Fruit fly (Drosophila melanogaster) whole organism, embryonic: Measurements from ENCODE around the gene amrt.

Experiments
- Atf-2 ChIP-seq: fragments of 200-800 bp; sonication (Bioruptor generic); optimal IDR thresholded peaks from 2 replicates; lab custom pipeline; 2016; ENCODE audit warnings: missing biosample characterization, missing genetic modification characterization
- BtbVII ChIP-seq: fragments of 200-800 bp; sonication (Bioruptor generic); optimal IDR thresholded peaks from 3 replicates; lab custom pipeline; 2017; ENCODE audit warnings: missing biosample characterization, mild to moderate bottlenecking, missing genetic modification characterization
- CG10209 ChIP-seq: fragments of 200-800 bp; sonication (Bioruptor generic); optimal IDR thresholded peaks from 3 replicates; lab custom pipeline; 2017; ENCODE audit warnings: missing biosample characterization, mild to moderate bottlenecking, missing genetic modification characterization, missing genetic modification reagents
- CG10366 ChIP-seq: fragments of 200-800 bp; sonication (Bioruptor generic); IDR thresholded peaks from 2 replicates; pipeline ENCODE4 v1.3.6; 2022; ENCODE audit warnings: missing biosample characterization, missing genetic modification characterization
- CG11247 ChIP-seq: fragments of 200-800 bp; sonication (Bioruptor generic); IDR thresholded peaks from 2 replicates; pipeline ENCODE4 v1.3.6; 2022; ENCODE audit warnings: missing biosample characterization, missing genetic modification characterization
- CG12104 ChIP-seq: fragments of 200-800 bp; sonication (Bioruptor generic); optimal IDR thresholded peaks from 3 replicates; lab custom pipeline; 2016; ENCODE audit warnings: missing biosample characterization, missing genetic modification characterization
- CG12769 ChIP-seq: fragments of 200-800 bp; sonication (Bioruptor generic); optimal IDR thresholded peaks from 2 replicates; lab custom pipeline; 2019; ENCODE audit warnings: missing biosample characterization, mild to moderate bottlenecking, missing genetic modification characterization, moderate library complexity
- CG14860 ChIP-seq: fragments of 200-800 bp; sonication (Bioruptor generic); IDR thresholded peaks from 3 replicates; pipeline ENCODE4 v1.3.6; 2022; ENCODE audit warnings: missing biosample characterization, missing genetic modification characterization; ENCODE audit not compliant: partially characterized antibody
- CG15514 ChIP-seq: fragments of 200-800 bp; sonication (Bioruptor generic); optimal IDR thresholded peaks from 3 replicates; lab custom pipeline; 2017; ENCODE audit warnings: missing biosample characterization, missing genetic modification characterization, mild to moderate bottlenecking, moderate library complexity, missing genetic modification reagents
- CG17829 ChIP-seq: fragments of 200-800 bp; optimal IDR thresholded peaks from 2 replicates; lab custom pipeline; 2019; ENCODE audit warnings: missing biosample characterization, mild to moderate bottlenecking, missing genetic modification characterization, moderate library complexity
- CG30403 ChIP-seq: fragments of 200-800 bp; sonication (Bioruptor generic); optimal IDR thresholded peaks from 3 replicates; lab custom pipeline; 2016; ENCODE audit warnings: missing biosample characterization, missing genetic modification characterization
- CG33213 ChIP-seq: fragments of 200-800 bp; sonication (Bioruptor generic); optimal IDR thresholded peaks from 3 replicates; lab custom pipeline; 2016; ENCODE audit warnings: missing biosample characterization, missing genetic modification characterization
- CG3838 ChIP-seq: fragments of 200-800 bp; sonication (Bioruptor generic); optimal IDR thresholded peaks from 3 replicates; lab custom pipeline; 2016; ENCODE audit warnings: missing biosample characterization, missing genetic modification characterization
- CG3847 ChIP-seq: fragments of 200-800 bp; sonication (Bioruptor generic); IDR thresholded peaks from 2 replicates; pipeline ENCODE4 v1.3.6; 2022; ENCODE audit warnings: missing biosample characterization, missing genetic modification characterization
- CG4360 ChIP-seq: fragments of 200-800 bp; sonication (Bioruptor generic); IDR thresholded peaks from 2 replicates; pipeline ENCODE4 v1.3.6; 2022; ENCODE audit warnings: missing biosample characterization, missing genetic modification characterization
- CG7271 ChIP-seq: fragments of 200-800 bp; sonication (Bioruptor generic); optimal IDR thresholded peaks from 2 replicates; lab custom pipeline; 2018; ENCODE audit warnings: missing biosample characterization, mild to moderate bottlenecking, missing genetic modification characterization, moderate library complexity
- CG7928 ChIP-seq: fragments of 200-800 bp; sonication (Bioruptor generic); optimal IDR thresholded peaks from 2 replicates; lab custom pipeline; 2017; ENCODE audit warnings: missing biosample characterization, mild to moderate bottlenecking, missing genetic modification characterization
- CG8765 ChIP-seq: fragments of 200-800 bp; sonication (Bioruptor generic); IDR thresholded peaks from 2 replicates; pipeline ENCODE4 v1.3.6; 2022; ENCODE audit warnings: missing biosample characterization, missing genetic modification characterization
- CG9609 ChIP-seq: fragments of 200-800 bp; sonication (Bioruptor generic); optimal IDR thresholded peaks from 3 replicates; lab custom pipeline; 2016; ENCODE audit warnings: missing biosample characterization, missing genetic modification characterization
- CG9817 ChIP-seq: fragments of 200-800 bp; sonication (Bioruptor generic); optimal IDR thresholded peaks from 2 replicates; lab custom pipeline; 2018; ENCODE audit warnings: missing biosample characterization, mild to moderate bottlenecking, missing genetic modification characterization, moderate library complexity
- Doc3 ChIP-seq: fragments of 200-800 bp; sonication (Bioruptor generic); IDR thresholded peaks from 3 replicates; pipeline ENCODE4 v1.3.6; 2022; ENCODE audit warnings: missing biosample characterization, missing genetic modification characterization; ENCODE audit not compliant: partially characterized antibody
- ERR ChIP-seq: fragments of 200-800 bp; sonication (Bioruptor generic); optimal IDR thresholded peaks from 2 replicates; lab custom pipeline; 2016; ENCODE audit warnings: missing biosample characterization, missing genetic modification characterization
- Hmx ChIP-seq: fragments of 200-800 bp; sonication (Bioruptor generic); optimal IDR thresholded peaks from 2 replicates; lab custom pipeline; 2016; ENCODE audit warnings: missing biosample characterization, missing genetic modification characterization
- Nf-YB ChIP-seq: fragments of 200-800 bp; sonication (Bioruptor generic); optimal IDR thresholded peaks from 3 replicates; lab custom pipeline; 2019; ENCODE audit warnings: missing biosample characterization, mild to moderate bottlenecking, missing genetic modification characterization, moderate library complexity
- Scr ChIP-seq: fragments of 200-800 bp; sonication (Bioruptor generic); IDR thresholded peaks from 2 replicates; pipeline ENCODE4 v1.3.6; 2022; ENCODE audit warnings: missing biosample characterization, missing genetic modification characterization; ENCODE audit not compliant: partially characterized antibody
- Ssrp ChIP-seq: fragments of 200-800 bp; sonication (Bioruptor generic); optimal IDR thresholded peaks from 2 replicates; lab custom pipeline; 2018; ENCODE audit warnings: missing biosample characterization, mild to moderate bottlenecking, missing genetic modification characterization, moderate library complexity
- TFAM ChIP-seq: fragments of 200-800 bp; sonication (Bioruptor generic); optimal IDR thresholded peaks from 2 replicates; lab custom pipeline; 2017; ENCODE audit warnings: missing biosample characterization, missing genetic modification characterization, inconsistent platforms
- Taf1 ChIP-seq: fragments of 200-800 bp; sonication (Bioruptor generic); IDR thresholded peaks from 2 replicates; pipeline ENCODE4 v1.3.6; 2022; ENCODE audit warnings: missing biosample characterization, missing genetic modification characterization
- Xbp1 ChIP-seq: fragments of 200-800 bp; sonication (Bioruptor generic); optimal IDR thresholded peaks from 3 replicates; lab custom pipeline; 2016; ENCODE audit warnings: missing biosample characterization, mild to moderate bottlenecking, missing genetic modification characterization
- amos ChIP-seq: fragments of 200-800 bp; sonication (Bioruptor generic); IDR thresholded peaks from 2 replicates; pipeline ENCODE4 v1.3.6; 2022; ENCODE audit warnings: missing biosample characterization, missing genetic modification characterization; ENCODE audit not compliant: partially characterized antibody
- crol ChIP-seq: fragments of 200-800 bp; sonication (Bioruptor generic); IDR thresholded peaks from 2 replicates; pipeline ENCODE4 v1.3.6; 2022; ENCODE audit warnings: missing biosample characterization, missing genetic modification characterization
- gce ChIP-seq: fragments of 200-800 bp; sonication (Bioruptor generic); IDR thresholded peaks from 3 replicates; pipeline ENCODE4 v1.3.6; 2022; ENCODE audit warnings: missing biosample characterization, missing genetic modification characterization
- grn ChIP-seq: fragments of 200-800 bp; sonication (Bioruptor generic); optimal IDR thresholded peaks from 3 replicates; lab custom pipeline; 2017; ENCODE audit warnings: missing biosample characterization, missing genetic modification characterization
- gro ChIP-seq: fragments of 200-800 bp; sonication (Bioruptor generic); optimal IDR thresholded peaks from 2 replicates; lab custom pipeline; 2016; ENCODE audit warnings: missing biosample characterization, missing genetic modification characterization
- her ChIP-seq: fragments of 200-800 bp; sonication (Bioruptor generic); optimal IDR thresholded peaks from 2 replicates; lab custom pipeline; 2016; ENCODE audit warnings: missing biosample characterization, missing genetic modification characterization
- klu ChIP-seq: fragments of 200-800 bp; sonication (Bioruptor generic); IDR thresholded peaks from 2 replicates; pipeline ENCODE4 v1.3.6; 2022; ENCODE audit warnings: missing biosample characterization, missing genetic modification characterization
- kni ChIP-seq: fragments of 200-800 bp; sonication (Bioruptor generic); optimal IDR thresholded peaks from 3 replicates; lab custom pipeline; 2017; ENCODE audit warnings: mild to moderate bottlenecking, missing biosample characterization, missing genetic modification reagents, missing genetic modification characterization
- knrl ChIP-seq: fragments of 200-800 bp; sonication (Bioruptor generic); IDR thresholded peaks from 3 replicates; pipeline ENCODE4 v1.3.6; 2022; ENCODE audit warnings: missing biosample characterization, missing genetic modification characterization; ENCODE audit not compliant: partially characterized antibody
- lola ChIP-seq, 3 experiments: fragments of >200 bp in 2 of 3; fragments of 200-800 bp in 1 of 3; sonication (Bioruptor generic) in 1 of 3; optimal IDR thresholded peaks; 2 replicates each; lab custom pipeline; 2017 to 2019; ENCODE audit warnings: missing biosample characterization in 3 of 3, missing genetic modification characterization in 3 of 3, mild to moderate bottlenecking in 1 of 3, moderate library complexity in 1 of 3
- mirr ChIP-seq: fragments of 200-800 bp; sonication (Bioruptor generic); optimal IDR thresholded peaks from 3 replicates; lab custom pipeline; 2018; ENCODE audit warnings: missing biosample characterization, mild to moderate bottlenecking, missing genetic modification characterization
- mld ChIP-seq: fragments of 200-800 bp; sonication (Bioruptor generic); IDR thresholded peaks from 3 replicates; pipeline ENCODE4 v1.3.6; 2022; ENCODE audit warnings: missing biosample characterization, missing genetic modification characterization; ENCODE audit not compliant: partially characterized antibody
- nau ChIP-seq: fragments of 200-800 bp; sonication (Bioruptor generic); optimal IDR thresholded peaks from 3 replicates; lab custom pipeline; 2017; ENCODE audit warnings: missing biosample characterization, mild to moderate bottlenecking, missing genetic modification characterization, missing genetic modification reagents
- p53 ChIP-seq: fragments of 200-800 bp; sonication (Bioruptor generic); optimal IDR thresholded peaks from 2 replicates; lab custom pipeline; 2016; ENCODE audit warnings: missing biosample characterization, missing genetic modification characterization
- seq ChIP-seq: fragments of 200-800 bp; sonication (Bioruptor generic); IDR thresholded peaks from 2 replicates; pipeline ENCODE4 v1.3.6; 2022; ENCODE audit warnings: missing biosample characterization, missing genetic modification characterization
- sqz ChIP-seq: fragments of 200-800 bp; sonication (Bioruptor generic); optimal IDR thresholded peaks from 3 replicates; lab custom pipeline; 2018; ENCODE audit warnings: missing biosample characterization, mild to moderate bottlenecking, missing genetic modification characterization
- ssp ChIP-seq: fragments of 200-800 bp; sonication (Bioruptor generic); IDR thresholded peaks from 2 replicates; pipeline ENCODE4 v1.3.6; 2022; ENCODE audit warnings: missing biosample characterization, missing genetic modification characterization
- toy ChIP-seq: fragments of 200-800 bp; sonication (Bioruptor generic); IDR thresholded peaks from 2 replicates; pipeline ENCODE4 v1.3.6; 2022; ENCODE audit warnings: missing biosample characterization, missing genetic modification characterization
- tx ChIP-seq: fragments of 200-800 bp; sonication (Bioruptor generic); optimal IDR thresholded peaks from 2 replicates; lab custom pipeline; 2016; ENCODE audit warnings: missing biosample characterization, missing genetic modification characterization
- usp ChIP-seq: fragments of >200 bp; optimal IDR thresholded peaks from 2 replicates; lab custom pipeline; 2017; ENCODE audit warnings: missing biosample characterization, missing genetic modification characterization
- wdn ChIP-seq: fragments of 200-800 bp; sonication (Bioruptor generic); IDR thresholded peaks from 2 replicates; pipeline ENCODE4 v1.3.6; 2022; ENCODE audit warnings: missing biosample characterization, missing genetic modification characterization
- zfh1 ChIP-seq: fragments of 200-800 bp; sonication (Bioruptor generic); IDR thresholded peaks from 3 replicates; pipeline ENCODE4 v1.3.6; 2022; ENCODE audit warnings: missing biosample characterization, missing genetic modification characterization

The amrt gene

DNA sequence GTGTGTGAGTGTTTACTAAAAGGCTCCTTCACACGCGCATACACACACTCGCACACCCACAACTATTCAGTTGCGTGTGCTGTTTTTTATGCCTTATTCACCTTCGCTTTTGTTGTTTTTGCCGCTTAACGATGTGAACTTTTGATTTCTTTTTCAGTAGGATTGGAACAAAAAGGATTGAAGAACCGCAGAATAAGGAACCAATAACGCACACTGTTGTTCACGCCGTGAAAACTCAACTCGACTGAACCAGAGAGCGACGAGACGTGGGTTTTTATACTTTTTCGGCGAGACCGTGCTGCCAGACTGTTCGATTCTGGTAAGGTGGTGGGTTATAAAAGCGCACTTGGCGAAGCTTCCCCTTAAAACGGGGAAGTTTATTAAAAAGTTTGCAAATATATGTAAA, 27.1 kb upstream of the amrt start, which contains the start of gene Pdcd4 (continued):
- TF ChIP-seq nau (GFP tag; lab: Kevin White, UChicago) (peak; percentile 2), CG15514 (GFP tag; lab: Kevin White, UChicago) (peak; percentile 66), Hmx (GFP tag; lab: Kevin White, UChicago) (no peak), kni (GFP tag; lab: Kevin White, UChicago) (no peak), usp (GFP tag; lab: Kevin White, UChicago) (no peak), crol (GFP tag; lab: Robert Waterston, UW) (no peak), CG14860 (GFP tag; lab: Robert Waterston, UW) (no peak), CG30403 (GFP tag; lab: Kevin White, UChicago) (peak; percentile 5), CG10209 (peak; percentile 11), lola (GFP tag; optimal IDR thresholded peaks at IDR 0.05; lab: Kevin White, UChicago) (no peak), CG10366 (GFP tag; lab: Robert Waterston, UW) (no peak), CG12104 (GFP tag; lab: Kevin White, UChicago) (no peak), grn (GFP tag; lab: Kevin White, UChicago) (no peak), zfh1 (peak; percentile 40; the same call in 1 of the 3 replicates), CG33213 (GFP tag; lab: Kevin White, UChicago) (peak; percentile 45), CG9609 (GFP tag; lab: Kevin White, UChicago) (no peak), CG17829 (tag; lab: Kevin White, UChicago) (peak; percentile 21), gce (GFP tag; lab: Robert Waterston, UW) (no peak), Scr (GFP tag; lab: Robert Waterston, UW) (no peak), toy (GFP tag; lab: Robert Waterston, UW) (no peak), CG3847 (no peak), Xbp1 (GFP tag; lab: Kevin White, UChicago) (no peak), amos (no peak; the same call in 1 of the 2 replicates), Atf-2 (GFP tag; lab: Kevin White, UChicago) (no peak), mirr (GFP tag; lab: Kevin White, UChicago) (no peak), TFAM (GFP tag; lab: Kevin White, UChicago) (no peak), CG12769 (tag; lab: Kevin White, UChicago) (peak; percentile 44), ERR (GFP tag; lab: Kevin White, UChicago) (no peak), ssp (GFP tag; lab: Robert Waterston, UW) (no peak), Taf1 (GFP tag; lab: Robert Waterston, UW) (no peak), CG11247 (GFP tag; lab: Robert Waterston, UW) (no peak), CG4360 (no peak; the same call in 1 of the 2 replicates), CG3838 (no peak), p53 (GFP tag; lab: Kevin White, UChicago) (no peak), seq (GFP tag; lab: Robert Waterston, UW) (no peak), Nf-YB (GFP tag; lab: Kevin White, UChicago) (no peak), gro (GFP tag; lab: Kevin White, UChicago) (peak; percentile 2), Doc3 (GFP tag; lab: Robert Waterston, UW) (no peak), CG7928 (GFP tag; lab: Kevin White, UChicago) (no peak), wdn (GFP tag; lab: Robert Waterston, UW) (no peak), CG9817 (tag; lab: Kevin White, UChicago) (no peak), mld (GFP tag; lab: Robert Waterston, UW) (no peak), sqz (GFP tag; lab: Kevin White, UChicago) (peak; percentile 55), tx (GFP tag; lab: Kevin White, UChicago) (no peak), knrl (GFP tag; lab: Robert Waterston, UW) (0 out of 3 replicates have a peak, but pooled peaks have one; percentile 26), Ssrp (tag; lab: Kevin White, UChicago) (no peak), CG8765 (GFP tag; lab: Robert Waterston, UW) (no peak), klu (GFP tag; lab: Robert Waterston, UW) (no peak), CG7271 (no peak), BtbVII (peak; percentile 16), her (peak; percentile 26)
